Worm (Caenorhabditis elegans) whole organism, L4/young adult: ENCODE results near the gene sre-1.

Experiments used
- W03F9.2 ChIP-seq: fragments of 150-350 bp; optimal IDR thresholded peaks from 2 replicates; lab custom pipeline; 2014; ENCODE audit warnings: missing biosample characterization, missing genetic modification characterization
- dao-5 ChIP-seq: sonication (generic microtip); optimal IDR thresholded peaks from 2 replicates; lab custom pipeline; 2016; ENCODE audit warnings: missing genotype, missing genetic modification characterization, moderate library complexity, missing compliant biosample characterization
- him-1 ChIP-seq: sonication (generic microtip); optimal IDR thresholded peaks from 2 replicates; lab custom pipeline; 2016; ENCODE audit warnings: missing genotype, missing genetic modification reagents, missing genetic modification characterization, missing compliant biosample characterization

DNA sequence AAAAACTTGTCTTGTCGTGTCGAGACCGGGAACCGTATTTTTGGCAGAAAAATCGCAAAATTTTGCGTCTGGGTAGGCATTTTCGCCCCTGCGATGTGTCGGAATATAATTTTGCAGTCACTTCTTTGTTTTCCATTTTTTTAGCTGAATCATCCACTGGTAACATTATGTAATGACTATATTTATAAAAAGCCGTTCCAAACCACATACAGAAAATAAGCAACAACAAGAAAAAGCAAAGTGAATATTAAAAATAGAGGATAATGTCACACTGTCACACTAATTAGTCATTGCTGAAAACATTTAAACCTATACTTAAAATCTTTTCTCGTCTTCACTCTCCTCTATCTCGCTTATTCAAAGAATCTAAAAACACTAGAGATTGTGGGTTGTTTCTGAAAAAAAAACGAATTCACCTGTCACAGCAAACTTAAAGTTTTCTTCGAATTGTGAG is at the start of gene sre-1:
- no peak for TF ChIP-seq W03F9.2 (tag; lab: Kevin White, UChicago)
- TF ChIP-seq dao-5 (tag; lab: Kevin White, UChicago) = no peak
- TF ChIP-seq him-1 (tag; lab: Kevin White, UChicago) = no peak
